Fruit fly (Drosophila melanogaster) whole organism, prepupa: ENCODE measurements around the gene CG33947.
A peak's percentile ranks its signal among the peaks of the same experiment; 100 is the strongest.

Experiments used
- Blimp-1 ChIP-seq: fragments of 200-800 bp; sonication (Bioruptor generic); optimal IDR thresholded peaks from 3 replicates; lab custom pipeline; 2017; ENCODE audit warnings: missing biosample characterization, missing genetic modification characterization, mild to moderate bottlenecking, moderate library complexity, missing genetic modification reagents
- CG10669 ChIP-seq: fragments of 200-800 bp; sonication (Bioruptor generic); optimal IDR thresholded peaks from 3 replicates; lab custom pipeline; 2018; ENCODE audit warnings: missing biosample characterization, mild to moderate bottlenecking, missing genetic modification characterization, moderate library complexity
- CG11762 ChIP-seq: fragments of 200-800 bp; sonication (Bioruptor generic); optimal IDR thresholded peaks from 3 replicates; lab custom pipeline; 2016; ENCODE audit warnings: missing biosample characterization, missing genetic modification characterization; ENCODE audit not compliant: insufficient read depth
- CG15336 ChIP-seq: fragments of 200-800 bp; sonication (Bioruptor generic); IDR thresholded peaks from 2 replicates; pipeline ENCODE4 v1.3.6; 2022; ENCODE audit warnings: missing biosample characterization, missing genetic modification characterization
- CG1621 ChIP-seq: fragments of 200-800 bp; sonication (Bioruptor generic); optimal IDR thresholded peaks from 3 replicates; lab custom pipeline; 2018; ENCODE audit warnings: missing biosample characterization, mild to moderate bottlenecking, missing genetic modification characterization
- CG32006 ChIP-seq: fragments of 200-800 bp; sonication (Bioruptor generic); optimal IDR thresholded peaks from 3 replicates; lab custom pipeline; 2017; ENCODE audit warnings: missing biosample characterization, mild to moderate bottlenecking, missing genetic modification characterization
- CG3919 ChIP-seq: fragments of 200-800 bp; sonication (Bioruptor generic); optimal IDR thresholded peaks from 3 replicates; lab custom pipeline; 2016; ENCODE audit warnings: missing biosample characterization, missing genetic modification characterization
- CG6163 ChIP-seq: fragments of 200-800 bp; sonication (Bioruptor generic); IDR thresholded peaks from 3 replicates; pipeline ENCODE4 v1.3.6; 2022; ENCODE audit warnings: missing biosample characterization, missing genetic modification characterization
- CG6792 ChIP-seq: fragments of 200-800 bp; sonication (Bioruptor generic); optimal IDR thresholded peaks from 3 replicates; lab custom pipeline; 2016; ENCODE audit warnings: missing biosample characterization, missing genetic modification characterization
- CG6808 ChIP-seq: fragments of 200-800 bp; sonication (Bioruptor generic); optimal IDR thresholded peaks from 3 replicates; lab custom pipeline; 2017; ENCODE audit warnings: missing biosample characterization, missing genetic modification characterization, mild to moderate bottlenecking, moderate library complexity, missing genetic modification reagents
- CG6854 ChIP-seq: fragments of 200-800 bp; sonication (Bioruptor generic); optimal IDR thresholded peaks from 2 replicates; lab custom pipeline; 2017; ENCODE audit warnings: missing biosample characterization, mild to moderate bottlenecking, missing genetic modification characterization
- CG7368 ChIP-seq: fragments of 200-800 bp; sonication (Bioruptor generic); optimal IDR thresholded peaks from 3 replicates; lab custom pipeline; 2016; ENCODE audit warnings: missing biosample characterization, missing genetic modification characterization
- CG8119 ChIP-seq: fragments of 200-800 bp; sonication (Bioruptor generic); IDR thresholded peaks from 3 replicates; pipeline ENCODE4 v1.3.6; 2022; ENCODE audit warnings: missing biosample characterization, missing genetic modification characterization
- CG8319 ChIP-seq: fragments of 200-800 bp; sonication (Bioruptor generic); optimal IDR thresholded peaks from 3 replicates; lab custom pipeline; 2016; ENCODE audit warnings: missing biosample characterization, missing genetic modification characterization
- CG8632 ChIP-seq: fragments of 200-800 bp; sonication (Bioruptor generic); optimal IDR thresholded peaks from 3 replicates; lab custom pipeline; 2016; ENCODE audit warnings: missing biosample characterization, missing genetic modification characterization
- Eip75B ChIP-seq: fragments of 200-800 bp; sonication (Bioruptor generic); optimal IDR thresholded peaks from 3 replicates; lab custom pipeline; 2016; ENCODE audit warnings: missing biosample characterization, missing genetic modification characterization
- Eip78C ChIP-seq: fragments of 200-800 bp; sonication (Bioruptor generic); peaks from one replicate; lab custom pipeline; 2016; ENCODE audit warnings: missing biosample characterization, missing genetic modification characterization
- Eip93F ChIP-seq: fragments of 200-800 bp; sonication (Bioruptor generic); optimal IDR thresholded peaks from 2 replicates; lab custom pipeline; 2016; ENCODE audit warnings: missing biosample characterization, mild to moderate bottlenecking, missing genetic modification characterization
- Ets21C ChIP-seq: fragments of 200-800 bp; sonication (Bioruptor generic); optimal IDR thresholded peaks from 3 replicates; lab custom pipeline; 2016; ENCODE audit warnings: missing biosample characterization, missing genetic modification characterization
- Gug ChIP-seq: fragments of 200-800 bp; sonication (Bioruptor generic); IDR thresholded peaks from 2 replicates; pipeline ENCODE4 v1.3.6; 2022; ENCODE audit warnings: missing biosample characterization, missing genetic modification characterization
- Hr38 ChIP-seq: sonication (Bioruptor generic); optimal IDR thresholded peaks from 2 replicates; lab custom pipeline; 2016; ENCODE audit warnings: missing biosample characterization, missing genetic modification characterization
- Hr39 ChIP-seq: fragments of 200-800 bp; sonication (Bioruptor generic); optimal IDR thresholded peaks from 2 replicates; lab custom pipeline; 2016; ENCODE audit warnings: missing biosample characterization, missing genetic modification characterization
- Lpt ChIP-seq: fragments of 200-800 bp; sonication (Bioruptor generic); optimal IDR thresholded peaks from 3 replicates; lab custom pipeline; 2016; ENCODE audit warnings: missing biosample characterization, missing genetic modification characterization
- Met ChIP-seq: fragments of 200-800 bp; sonication (Bioruptor generic); optimal IDR thresholded peaks from 3 replicates; lab custom pipeline; 2016; ENCODE audit warnings: missing biosample characterization, missing genetic modification characterization
- Smox ChIP-seq: fragments of 200-800 bp; sonication (Bioruptor generic); optimal IDR thresholded peaks from 3 replicates; lab custom pipeline; 2016; ENCODE audit warnings: missing biosample characterization, missing genetic modification characterization
- Sox102F ChIP-seq: fragments of 200-800 bp; sonication (Bioruptor generic); optimal IDR thresholded peaks from 2 replicates; lab custom pipeline; 2016; ENCODE audit warnings: missing biosample characterization, mild to moderate bottlenecking, missing genetic modification characterization
- Sox15 ChIP-seq: fragments of 200-800 bp; sonication (Bioruptor generic); optimal IDR thresholded peaks from 3 replicates; lab custom pipeline; 2016; ENCODE audit warnings: missing biosample characterization, missing genetic modification characterization
- achi ChIP-seq: fragments of 200-800 bp; sonication (Bioruptor generic); optimal IDR thresholded peaks from 3 replicates; lab custom pipeline; 2016; ENCODE audit warnings: missing biosample characterization, missing genetic modification characterization
- acj6 ChIP-seq: fragments of 200-800 bp; sonication (Bioruptor generic); optimal IDR thresholded peaks from 3 replicates; lab custom pipeline; 2016; ENCODE audit warnings: missing biosample characterization, missing genetic modification characterization
- cyc ChIP-seq: fragments of 200-800 bp; sonication (Bioruptor generic); optimal IDR thresholded peaks from 3 replicates; lab custom pipeline; 2016; ENCODE audit warnings: missing biosample characterization, missing genetic modification characterization
- dac ChIP-seq: fragments of 200-800 bp; sonication (Bioruptor generic); optimal IDR thresholded peaks from 2 replicates; lab custom pipeline; 2017; ENCODE audit warnings: missing biosample characterization, mild to moderate bottlenecking, missing genetic modification characterization
- dsx ChIP-seq: fragments of 200-800 bp; optimal IDR thresholded peaks from 3 replicates; lab custom pipeline; 2019; ENCODE audit warnings: missing biosample characterization, mild to moderate bottlenecking, missing genetic modification characterization, moderate library complexity; ENCODE audit not compliant: poor library complexity, severe bottlenecking
- eg ChIP-seq: fragments of 200-800 bp; sonication (Bioruptor generic); IDR thresholded peaks from 3 replicates; pipeline ENCODE4 v1.3.6; 2022; ENCODE audit warnings: missing biosample characterization, missing genetic modification characterization
- esn ChIP-seq: fragments of 200-800 bp; sonication (Bioruptor generic); optimal IDR thresholded peaks from 2 replicates; lab custom pipeline; 2016; ENCODE audit warnings: missing biosample characterization, mild to moderate bottlenecking, missing genetic modification characterization, moderate library complexity
- fd59A ChIP-seq: fragments of 200-800 bp; sonication (Bioruptor generic); optimal IDR thresholded peaks from 2 replicates; lab custom pipeline; 2017; ENCODE audit warnings: missing biosample characterization, mild to moderate bottlenecking, missing genetic modification characterization, missing genetic modification reagents
- fd85E ChIP-seq: fragments of 200-800 bp; sonication (Bioruptor generic); optimal IDR thresholded peaks from 3 replicates; lab custom pipeline; 2016; ENCODE audit warnings: missing biosample characterization, missing genetic modification characterization
- fkh ChIP-seq: fragments of 200-800 bp; sonication (Bioruptor generic); optimal IDR thresholded peaks from 3 replicates; lab custom pipeline; 2017; ENCODE audit warnings: missing biosample characterization, mild to moderate bottlenecking, missing genetic modification characterization, moderate library complexity
- net ChIP-seq: fragments of 200-800 bp; sonication (Bioruptor generic); optimal IDR thresholded peaks from 3 replicates; lab custom pipeline; 2016; ENCODE audit warnings: missing biosample characterization, missing genetic modification characterization
- pdm3 ChIP-seq: fragments of 200-800 bp; sonication (Bioruptor generic); optimal IDR thresholded peaks from 3 replicates; lab custom pipeline; 2016; ENCODE audit warnings: missing biosample characterization, missing genetic modification characterization
- salr ChIP-seq, 2 experiments: fragments of 200-800 bp; sonication (Bioruptor generic); optimal IDR thresholded peaks; 3 replicates each; lab custom pipeline; 2016 to 2018; ENCODE audit warnings: missing biosample characterization in 2 of 2, missing genetic modification characterization in 2 of 2, mild to moderate bottlenecking in 1 of 2
- spab ChIP-seq: fragments of 200-800 bp; sonication (Bioruptor generic); optimal IDR thresholded peaks from 2 replicates; lab custom pipeline; 2017; ENCODE audit warnings: missing biosample characterization, mild to moderate bottlenecking, missing genetic modification characterization, missing genetic modification reagents
- ss ChIP-seq, 2 experiments: fragments of 200-800 bp; sonication (Bioruptor generic); optimal IDR thresholded peaks; 2 replicates in 1 of 2; 3 replicates in 1 of 2; lab custom pipeline; 2017 to 2018; ENCODE audit warnings: mild to moderate bottlenecking in 2 of 2, missing biosample characterization in 2 of 2, missing genetic modification characterization in 2 of 2, moderate library complexity in 1 of 2
- vri ChIP-seq: fragments of 200-800 bp; sonication (Bioruptor generic); optimal IDR thresholded peaks from 3 replicates; lab custom pipeline; 2016; ENCODE audit warnings: missing biosample characterization, mild to moderate bottlenecking, missing genetic modification characterization

CG33947 gene

DNA sequence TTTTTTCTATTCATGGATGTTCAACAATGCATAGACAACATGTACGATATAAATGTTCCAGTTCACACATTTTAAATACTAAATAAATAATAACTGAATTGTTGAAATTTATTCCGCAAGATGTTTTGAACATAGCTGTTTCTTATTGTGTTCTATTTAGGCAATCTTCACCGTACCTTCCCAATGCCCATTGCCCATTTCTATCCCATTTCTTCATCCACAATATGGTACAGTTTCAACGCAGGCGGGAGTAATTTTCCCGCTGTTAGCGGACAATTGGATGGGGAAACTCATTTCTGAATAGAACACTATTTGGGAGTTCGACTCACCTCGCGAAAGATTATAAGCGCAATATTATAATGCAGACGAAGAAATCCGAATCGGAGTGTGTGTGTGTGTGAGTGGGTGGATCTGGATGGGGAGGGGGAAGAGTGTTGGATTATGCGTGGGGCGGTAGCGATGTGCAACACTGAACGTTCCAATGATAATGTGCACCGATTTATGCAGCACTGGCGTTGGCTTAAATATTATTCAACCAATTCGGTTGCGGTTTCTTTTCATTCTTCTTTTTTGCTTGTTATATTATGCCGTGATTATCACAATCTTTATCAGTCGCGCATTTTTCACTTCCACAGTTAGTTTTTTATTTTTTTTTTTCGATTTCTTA, 4.2 kb upstream of the CG33947 start (continued):
- TF ChIP-seq fd85E (GFP tag; lab: Kevin White, UChicago) = peak; percentile 40
- peak; percentile 15 for TF ChIP-seq Blimp-1
- 0 out of 2 replicates have a peak, but pooled peaks have one; percentile 28 for TF ChIP-seq CG15336 (GFP tag; lab: Robert Waterston, UW)
- TF ChIP-seq CG1621 (tag; lab: Kevin White, UChicago) = peak; percentile 21
- peak; percentile 84 for TF ChIP-seq Eip78C (GFP tag; lab: Kevin White, UChicago)
- peak; percentile 14 for TF ChIP-seq Sox15 (GFP tag; lab: Kevin White, UChicago)
- peak; percentile 21 to 52 for TF ChIP-seq ss (GFP tag; optimal IDR thresholded peaks at IDR 0.05; lab: Kevin White, UChicago)
- TF ChIP-seq CG8119 (GFP tag; lab: Robert Waterston, UW) = peak; percentile 39; the same call in 1 of the 3 replicates
- peak; percentile 9 for TF ChIP-seq Lpt (GFP tag; lab: Kevin White, UChicago)
- peak; percentile 53 for TF ChIP-seq CG8632 (GFP tag; lab: Kevin White, UChicago)
- peak; percentile 54 for TF ChIP-seq CG7368
- peak; percentile 71 for TF ChIP-seq Met (GFP tag; lab: Kevin White, UChicago)
- peak; percentile 59 for TF ChIP-seq Smox (GFP tag; lab: Kevin White, UChicago)
- TF ChIP-seq Hr38 (GFP tag; lab: Kevin White, UChicago) = no peak
- TF ChIP-seq fkh (GFP tag; lab: Kevin White, UChicago) = peak; percentile 42
- peak; percentile 23; the same call in 1 of the 2 replicates for TF ChIP-seq Gug (GFP tag; lab: Robert Waterston, UW)
- peak; percentile 73 for TF ChIP-seq cyc
- TF ChIP-seq CG6808 = peak; percentile 51
- peak; percentile 57 for TF ChIP-seq acj6 (GFP tag; lab: Kevin White, UChicago)
- no peak for TF ChIP-seq fd59A (GFP tag; lab: Kevin White, UChicago)
- TF ChIP-seq Eip75B (GFP tag; lab: Kevin White, UChicago) = peak; percentile 58
- peak; percentile 37 for TF ChIP-seq CG32006 (GFP tag; lab: Kevin White, UChicago)
- TF ChIP-seq salr (GFP tag; optimal IDR thresholded peaks at IDR 0.05; lab: Kevin White, UChicago) = peak; percentile 7 to 28
- TF ChIP-seq CG6792 (GFP tag; lab: Kevin White, UChicago) = peak; percentile 56
- TF ChIP-seq Sox102F (GFP tag; lab: Kevin White, UChicago) = peak; percentile 56
- TF ChIP-seq dsx = no peak
- TF ChIP-seq dac (GFP tag; lab: Kevin White, UChicago) = no peak
- peak; percentile 74 for TF ChIP-seq esn (GFP tag; lab: Kevin White, UChicago)
- peak; percentile 21 for TF ChIP-seq CG11762 (GFP tag; lab: Kevin White, UChicago)
- peak; percentile 59 for TF ChIP-seq CG8319 (GFP tag; lab: Kevin White, UChicago)
- peak; percentile 72 for TF ChIP-seq CG6163 (GFP tag; lab: Robert Waterston, UW)

DNA sequence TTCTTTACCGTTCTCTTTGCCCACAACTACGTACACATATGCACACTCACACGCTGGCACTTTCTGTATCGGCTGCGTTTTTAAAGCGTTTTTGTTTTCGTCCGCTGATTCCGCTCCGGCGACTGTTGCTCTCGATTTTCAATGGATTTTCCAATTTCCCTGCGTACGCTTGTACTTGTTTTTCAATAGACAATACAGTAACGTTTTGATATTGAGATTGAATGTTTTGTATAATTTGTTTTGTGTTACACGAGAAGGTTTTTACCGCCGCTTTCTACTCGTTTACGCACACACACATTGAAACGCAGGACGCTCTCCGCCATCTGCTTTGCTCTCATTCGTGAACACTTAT, 3.7 kb upstream of the CG33947 start:
- TF ChIP-seq Sox15 (GFP tag; lab: Kevin White, UChicago) (no peak), CG1621 (tag; lab: Kevin White, UChicago) (no peak), vri (GFP tag; lab: Kevin White, UChicago) (peak; percentile 28)
- TF ChIP-seq, all 60 proteins: peak for 1

DNA sequence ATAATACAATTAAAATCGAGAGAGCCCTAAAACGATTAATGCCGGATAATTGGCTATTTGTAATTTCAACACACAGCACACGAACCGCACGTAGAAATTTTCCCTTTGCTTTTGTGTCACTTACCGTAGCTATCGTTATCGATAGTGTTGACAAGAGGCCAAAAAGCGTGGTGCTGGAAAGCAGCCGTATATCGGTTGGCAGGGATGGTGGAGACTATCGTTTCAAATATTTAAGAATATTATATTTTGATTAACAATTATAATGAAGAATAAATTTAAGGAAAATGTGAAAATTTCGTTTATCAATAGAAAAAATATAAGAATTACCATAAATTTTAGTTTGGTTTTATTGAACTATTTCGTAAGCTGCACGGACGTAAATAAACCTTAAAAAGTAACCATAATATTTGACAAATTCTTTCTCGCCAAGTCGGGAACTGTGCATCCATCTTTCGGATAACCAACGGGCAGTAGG, 3.2 kb upstream of the CG33947 start, which contains the start of gene JIL-1:
TSS of gene JIL-1 (minus strand) at position 148 of the 475 bp plus-strand sequence.
- peak; percentile 62 for TF ChIP-seq Sox102F (GFP tag; lab: Kevin White, UChicago)
- peak; percentile 41 for TF ChIP-seq achi (GFP tag; lab: Kevin White, UChicago)
- no peak for TF ChIP-seq CG6854 (GFP tag; lab: Kevin White, UChicago)
- TF ChIP-seq CG11762 (GFP tag; lab: Kevin White, UChicago) = no peak
- TF ChIP-seq Eip93F (GFP tag; lab: Kevin White, UChicago) = peak; percentile 52
- no peak for TF ChIP-seq CG8319 (GFP tag; lab: Kevin White, UChicago)
- TF ChIP-seq esn (GFP tag; lab: Kevin White, UChicago) = peak; percentile 66
- TF ChIP-seq Ets21C (GFP tag; lab: Kevin White, UChicago) = peak; percentile 50
- TF ChIP-seq CG10669 = peak; percentile 25
- no peak for TF ChIP-seq fd59A (GFP tag; lab: Kevin White, UChicago)
- TF ChIP-seq Sox15 (GFP tag; lab: Kevin White, UChicago) = peak; percentile 23
- TF ChIP-seq acj6 (GFP tag; lab: Kevin White, UChicago) = peak; percentile 39
- TF ChIP-seq Gug (GFP tag; lab: Robert Waterston, UW) = peak; percentile 42; the same call in 1 of the 2 replicates
- peak; percentile 33 for TF ChIP-seq vri (GFP tag; lab: Kevin White, UChicago)
- no peak for TF ChIP-seq spab (GFP tag; lab: Kevin White, UChicago)
- no peak for TF ChIP-seq CG1621 (tag; lab: Kevin White, UChicago)
- TF ChIP-seq dac (GFP tag; lab: Kevin White, UChicago) = no peak
- TF ChIP-seq CG6792 (GFP tag; lab: Kevin White, UChicago) = peak; percentile 1
- TF ChIP-seq net (GFP tag; lab: Kevin White, UChicago) = peak; percentile 33
- peak; percentile 62 for TF ChIP-seq eg (GFP tag; lab: Robert Waterston, UW)
- TF ChIP-seq Hr39 (GFP tag; lab: Kevin White, UChicago) = peak; percentile 48
- TF ChIP-seq pdm3 (GFP tag; lab: Kevin White, UChicago) = peak; percentile 57
- peak; percentile 57 for TF ChIP-seq CG3919 (GFP tag; lab: Kevin White, UChicago)
- TF ChIP-seq fkh (GFP tag; lab: Kevin White, UChicago) = peak; percentile 9
- peak; percentile 41 for TF ChIP-seq Eip75B (GFP tag; lab: Kevin White, UChicago)
